Fruit fly (Drosophila melanogaster): Measurements from ENCODE around the gene gcm.

dm6 chr2L:9594625-9595300 is 13.2 kb upstream of the gcm start:
- TF ChIP-seq CTCF (optimal IDR thresholded peaks at IDR 0.05) = no peak
- no peak for TF ChIP-seq CG8478 (optimal IDR thresholded peaks at IDR 0.05)

All from S2 (cell line).